Fruit fly (Drosophila melanogaster): Measurements from ENCODE around the gene AP-2sigma.

Gene AP-2sigma

dm6 chr3R:21273427-21274038 is 3.7 kb upstream of the AP-2sigma start, which contains the start of gene CG3308 (continued):
- TF ChIP-seq Vsx2 (GFP tag; optimal IDR thresholded peaks at IDR 0.05; ENCODE audit: partially characterized antibody), result no peak
- TF ChIP-seq dmrt93B (GFP tag; optimal IDR thresholded peaks at IDR 0.05), result no peak
- peak; percentile 22 for TF ChIP-seq Sp1 (GFP tag; optimal IDR thresholded peaks at IDR 0.05)

- TF ChIP-seq dmrt93B (GFP tag; optimal IDR thresholded peaks at IDR 0.05) (no peak), foxo (GFP tag; optimal IDR thresholded peaks at IDR 0.05) (no peak), fru (GFP tag; optimal IDR thresholded peaks at IDR 0.05) (no peak), CrebA (GFP tag; optimal IDR thresholded peaks at IDR 0.05; ENCODE audit: borderline replicate concordance) (no peak), Sp1 (GFP tag; optimal IDR thresholded peaks at IDR 0.05) (no peak), Dfd (GFP tag; optimal IDR thresholded peaks at IDR 0.05) (no peak), Hr83 (GFP tag; optimal IDR thresholded peaks at IDR 0.05; ENCODE audit: poor library complexity, severe bottlenecking) (no peak), CG32264 (GFP tag; optimal IDR thresholded peaks at IDR 0.05) (no peak), GATAd (GFP tag; optimal IDR thresholded peaks at IDR 0.05) (no peak), Mio (GFP tag; optimal IDR thresholded peaks at IDR 0.05) (no peak), dl (GFP tag; optimal IDR thresholded peaks at IDR 0.05; ENCODE audit: insufficient read depth in 1 of 2, partially characterized antibody in 2 of 2) (no peak), rgr (GFP tag; optimal IDR thresholded peaks at IDR 0.05) (no peak), pan (optimal IDR thresholded peaks at IDR 0.05) (no peak), ey (GFP tag; optimal IDR thresholded peaks at IDR 0.05) (no peak), Vsx2 (GFP tag; optimal IDR thresholded peaks at IDR 0.05; ENCODE audit: partially characterized antibody) (no peak), sv (GFP tag; optimal IDR thresholded peaks at IDR 0.05) (no peak)
Observed at dm6 chr3R:21271208-21271607, 1.3 kb upstream of the AP-2sigma start.

dm6 chr3R:21270609-21271143 is 801 bp upstream of the AP-2sigma start:
- TF ChIP-seq brk (GFP tag; optimal IDR thresholded peaks at IDR 0.05) (no peak), dsf (GFP tag; optimal IDR thresholded peaks at IDR 0.05; ENCODE audit: borderline replicate concordance) (no peak), ey (GFP tag; optimal IDR thresholded peaks at IDR 0.05) (no peak), woc (GFP tag; optimal IDR thresholded peaks at IDR 0.05) (no peak), CG32264 (GFP tag; optimal IDR thresholded peaks at IDR 0.05) (no peak), dl (GFP tag; optimal IDR thresholded peaks at IDR 0.05; ENCODE audit: insufficient read depth in 1 of 2, partially characterized antibody in 2 of 2) (no peak), CG9705 (GFP tag; optimal IDR thresholded peaks at IDR 0.05) (no peak), Hnf4 (GFP tag; optimal IDR thresholded peaks at IDR 0.05) (no peak), psq (GFP tag; optimal IDR thresholded peaks at IDR 0.05) (no peak), usp (GFP tag; optimal IDR thresholded peaks at IDR 0.05) (no peak), pan (optimal IDR thresholded peaks at IDR 0.05) (no peak), Abd-B (GFP tag; optimal IDR thresholded peaks at IDR 0.05) (no peak)

DNA sequence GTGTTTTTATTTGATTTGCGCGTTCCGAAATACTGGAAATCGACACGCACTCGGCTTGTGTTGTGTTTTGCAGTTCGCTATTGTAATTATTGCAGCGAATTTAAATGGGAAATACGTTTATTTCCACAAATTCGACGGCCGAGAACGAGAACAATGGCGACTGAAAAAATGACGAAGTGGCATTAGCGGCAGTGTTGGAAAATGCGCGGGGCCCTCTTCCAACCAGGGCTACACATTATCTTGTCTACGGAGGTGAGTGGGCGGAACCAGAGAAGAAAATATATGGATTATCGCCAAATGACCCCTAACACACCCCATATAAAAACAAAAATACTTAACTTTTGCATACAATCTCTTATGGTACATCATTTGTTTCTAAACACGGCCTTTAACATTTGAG is 1.0 kb downstream of the AP-2sigma start, which contains the start of gene Rab1:
TSS of gene Rab1 (minus strand) at position 188 of the 400 bp plus-strand sequence.
- peak; percentile 49 for TF ChIP-seq HLH106 (tag; optimal IDR thresholded peaks at IDR 0.05)
- no peak for TF ChIP-seq dsf (GFP tag; optimal IDR thresholded peaks at IDR 0.05; ENCODE audit: borderline replicate concordance)
- no peak for TF ChIP-seq Abd-B (GFP tag; optimal IDR thresholded peaks at IDR 0.05)
- peak; percentile 81 for TF ChIP-seq rgr (GFP tag; optimal IDR thresholded peaks at IDR 0.05)
- TF ChIP-seq Hnf4 (GFP tag; optimal IDR thresholded peaks at IDR 0.05), result peak; percentile 75
- TF ChIP-seq Jra (GFP tag; optimal IDR thresholded peaks at IDR 0.05), result peak; percentile 74
- TF ChIP-seq psq (GFP tag; optimal IDR thresholded peaks at IDR 0.05), result peak; percentile 39
- peak; percentile 75 for TF ChIP-seq h (GFP tag; optimal IDR thresholded peaks at IDR 0.05)
- peak; percentile 13 for TF ChIP-seq Dif (GFP tag; optimal IDR thresholded peaks at IDR 0.05; ENCODE audit: partially characterized antibody)
- TF ChIP-seq foxo (GFP tag; optimal IDR thresholded peaks at IDR 0.05), result peak in 1 of 2 experiments; percentile 61
- peak; percentile 11 for TF ChIP-seq Myc (optimal IDR thresholded peaks at IDR 0.05)
- TF ChIP-seq fru (GFP tag; optimal IDR thresholded peaks at IDR 0.05), result peak; percentile 53
- peak; percentile 53 for TF ChIP-seq Sp1 (GFP tag; optimal IDR thresholded peaks at IDR 0.05)
- TF ChIP-seq ey (GFP tag; optimal IDR thresholded peaks at IDR 0.05), result peak; percentile 42
- TF ChIP-seq CG32264 (GFP tag; optimal IDR thresholded peaks at IDR 0.05), result peak; percentile 7
- no peak for TF ChIP-seq CG9705 (GFP tag; optimal IDR thresholded peaks at IDR 0.05)
- TF ChIP-seq N (GFP tag; optimal IDR thresholded peaks at IDR 0.05), result no peak
- no peak for TF ChIP-seq jim (GFP tag; optimal IDR thresholded peaks at IDR 0.05)
- no peak for TF ChIP-seq usp (GFP tag; optimal IDR thresholded peaks at IDR 0.05)
- no peak for TF ChIP-seq sv (GFP tag; optimal IDR thresholded peaks at IDR 0.05)
- no peak for TF ChIP-seq tai (GFP tag; optimal IDR thresholded peaks at IDR 0.05)
- TF ChIP-seq Rel (GFP tag; optimal IDR thresholded peaks at IDR 0.05), result no peak
- TF ChIP-seq Rel (tag; optimal IDR thresholded peaks at IDR 0.05), result peak; percentile 69
- TF ChIP-seq Hr83 (GFP tag; optimal IDR thresholded peaks at IDR 0.05; ENCODE audit: poor library complexity, severe bottlenecking), result peak; percentile 90
- TF ChIP-seq Mio (GFP tag; optimal IDR thresholded peaks at IDR 0.05), result no peak
- TF ChIP-seq GATAd (GFP tag; optimal IDR thresholded peaks at IDR 0.05), result no peak
- no peak for TF ChIP-seq lola (GFP tag; optimal IDR thresholded peaks at IDR 0.05)
- TF ChIP-seq Vsx2 (GFP tag; optimal IDR thresholded peaks at IDR 0.05; ENCODE audit: partially characterized antibody), result no peak
- TF ChIP-seq sage (GFP tag; optimal IDR thresholded peaks at IDR 0.05), result no peak
- peak; percentile 61 for TF ChIP-seq br (GFP tag; optimal IDR thresholded peaks at IDR 0.05)
- no peak for TF ChIP-seq CrebA (GFP tag; optimal IDR thresholded peaks at IDR 0.05; ENCODE audit: borderline replicate concordance)
- peak; percentile 52 for TF ChIP-seq woc (GFP tag; optimal IDR thresholded peaks at IDR 0.05)
- peak; percentile 51 for TF ChIP-seq OdsH (GFP tag; optimal IDR thresholded peaks at IDR 0.05)
- no peak for TF ChIP-seq Dfd (GFP tag; optimal IDR thresholded peaks at IDR 0.05)
